Worm (Caenorhabditis elegans) whole organism, L2 larva: ENCODE data around the gene irld-33.

Experiments used
- F13H6.1 ChIP-seq: sonication (generic microtip); optimal IDR thresholded peaks from 2 replicates; lab custom pipeline; 2016; ENCODE audit warnings: missing genetic modification characterization, missing compliant biosample characterization
- R02D3.7 ChIP-seq: fragments of 150-350 bp; optimal IDR thresholded peaks from 2 replicates; lab custom pipeline; 2014; ENCODE audit warnings: missing biosample characterization, missing genetic modification characterization
- ZK546.5 ChIP-seq: sonication (generic microtip); optimal IDR thresholded peaks from 2 replicates; lab custom pipeline; 2017; ENCODE audit warnings: missing biosample characterization, missing genetic modification characterization
- aly-2 ChIP-seq: fragments of 150-350 bp; optimal IDR thresholded peaks from 2 replicates; lab custom pipeline; 2014; ENCODE audit warnings: missing biosample characterization, missing genetic modification characterization
- ama-1 ChIP-seq: fragments of 150-350 bp; optimal IDR thresholded peaks from 2 replicates; lab custom pipeline; 2018; ENCODE audit warnings: inconsistent platforms
- blmp-1 ChIP-seq: sonication (generic microtip); optimal IDR thresholded peaks from 2 replicates; lab custom pipeline; 2017; ENCODE audit warnings: missing genetic modification characterization, mild to moderate bottlenecking, missing compliant biosample characterization, antibody characterized with exemption, moderate library complexity; ENCODE audit not compliant: insufficient read depth
- crh-2 ChIP-seq: sonication (generic microtip); optimal IDR thresholded peaks from 2 replicates; lab custom pipeline; 2017; ENCODE audit warnings: missing biosample characterization, missing genetic modification characterization
- dmd-4 ChIP-seq: sonication (generic microtip); optimal IDR thresholded peaks from 2 replicates; lab custom pipeline; 2017; ENCODE audit warnings: missing biosample characterization, missing genetic modification characterization
- elt-1 ChIP-seq: fragments of 150-350 bp; optimal IDR thresholded peaks from 2 replicates; lab custom pipeline; 2014; ENCODE audit warnings: missing biosample characterization, missing genetic modification characterization
- fos-1 ChIP-seq: fragments of 150-350 bp; optimal IDR thresholded peaks from 2 replicates; lab custom pipeline; 2014; ENCODE audit warnings: missing biosample characterization, missing genetic modification characterization
- gmeb-1 ChIP-seq: fragments of 150-350 bp; optimal IDR thresholded peaks from 2 replicates; lab custom pipeline; 2014; ENCODE audit warnings: missing biosample characterization, missing genetic modification characterization
- lin-11 ChIP-seq: fragments of 150-350 bp; sonication (generic microtip); optimal IDR thresholded peaks from 2 replicates; lab custom pipeline; 2014; ENCODE audit warnings: missing biosample characterization, missing genetic modification characterization, inconsistent platforms, mixed read lengths
- lin-13 ChIP-seq: fragments of 150-350 bp; optimal IDR thresholded peaks from 2 replicates; lab custom pipeline; 2014; ENCODE audit warnings: missing biosample characterization, missing genetic modification reagents, missing genetic modification characterization
- lin-39 ChIP-seq: fragments of 150-350 bp; optimal IDR thresholded peaks from 2 replicates; lab custom pipeline; 2014; ENCODE audit warnings: missing biosample characterization, missing genetic modification reagents, missing genetic modification characterization
- lsy-2 ChIP-seq, 2 experiments: fragments of 150-350 bp in 1 of 2; sonication (generic microtip) in 1 of 2; optimal IDR thresholded peaks; 2 replicates each; lab custom pipeline; 2014 to 2017; ENCODE audit warnings: missing biosample characterization in 2 of 2, missing genetic modification characterization in 2 of 2
- mbf-1 ChIP-seq: sonication (generic microtip); optimal IDR thresholded peaks from 2 replicates; lab custom pipeline; 2017; ENCODE audit warnings: missing biosample characterization, missing genetic modification characterization
- mdl-1 ChIP-seq, 2 experiments: fragments of 150-350 bp in 1 of 2; sonication (generic microtip) in 1 of 2; optimal IDR thresholded peaks; 2 replicates each; lab custom pipeline; 2017; ENCODE audit warnings: missing biosample characterization in 2 of 2, missing genetic modification characterization in 2 of 2
- nhr-10 ChIP-seq: sonication (generic microtip); optimal IDR thresholded peaks from 2 replicates; lab custom pipeline; 2017; ENCODE audit warnings: missing biosample characterization, missing genetic modification characterization
- nhr-12 ChIP-seq: fragments of 150-350 bp; optimal IDR thresholded peaks from 2 replicates; lab custom pipeline; 2014; ENCODE audit warnings: missing biosample characterization, missing genetic modification characterization
- nhr-129 ChIP-seq: fragments of 150-350 bp; optimal IDR thresholded peaks from 2 replicates; lab custom pipeline; 2014; ENCODE audit warnings: missing biosample characterization, missing genetic modification characterization
- nhr-21 ChIP-seq: fragments of 150-350 bp; optimal IDR thresholded peaks from 2 replicates; lab custom pipeline; 2014; ENCODE audit warnings: missing biosample characterization, missing genetic modification characterization
- nhr-23 ChIP-seq: fragments of 150-350 bp; optimal IDR thresholded peaks from 2 replicates; lab custom pipeline; 2014; ENCODE audit warnings: missing biosample characterization, missing genetic modification reagents, missing genetic modification characterization
- nhr-237 ChIP-seq: fragments of 150-350 bp; optimal IDR thresholded peaks from 2 replicates; lab custom pipeline; 2014; ENCODE audit warnings: missing biosample characterization, missing genetic modification characterization
- nhr-25 ChIP-seq: fragments of 150-350 bp; sonication (generic microtip); optimal IDR thresholded peaks from 3 replicates; lab custom pipeline; 2014; ENCODE audit warnings: missing biosample characterization, missing genetic modification characterization
- nhr-77 ChIP-seq: fragments of 150-350 bp; optimal IDR thresholded peaks from 2 replicates; lab custom pipeline; 2014; ENCODE audit warnings: missing biosample characterization, missing genetic modification characterization
- sem-4 ChIP-seq: fragments of 150-350 bp; optimal IDR thresholded peaks from 2 replicates; lab custom pipeline; 2014; ENCODE audit warnings: missing biosample characterization, missing genetic modification reagents, missing genetic modification characterization
- skn-1 ChIP-seq: sonication (generic microtip); optimal IDR thresholded peaks from 2 replicates; lab custom pipeline; 2017; ENCODE audit warnings: missing biosample characterization, missing genetic modification characterization
- sma-9 ChIP-seq, 2 experiments: fragments of 150-350 bp in 1 of 2; sonication (generic microtip) in 1 of 2; optimal IDR thresholded peaks; 2 replicates each; lab custom pipeline; 2014 to 2016; ENCODE audit warnings: missing genetic modification characterization in 2 of 2, mild to moderate bottlenecking in 1 of 2, missing biosample characterization in 1 of 2, missing compliant biosample characterization in 1 of 2, missing genetic modification reagents in 1 of 2, moderate library complexity in 1 of 2
- snpc-4 ChIP-seq: fragments of 150-350 bp; optimal IDR thresholded peaks from 2 replicates; lab custom pipeline; 2014; ENCODE audit warnings: missing biosample characterization, missing genetic modification characterization
- unc-39 ChIP-seq: fragments of 150-350 bp; optimal IDR thresholded peaks from 2 replicates; lab custom pipeline; 2014; ENCODE audit warnings: missing biosample characterization, missing genetic modification characterization
- unc-62 ChIP-seq: fragments of 150-350 bp; optimal IDR thresholded peaks from 2 replicates; lab custom pipeline; 2014; ENCODE audit warnings: missing biosample characterization, missing genetic modification reagents, missing genetic modification characterization
- ztf-1 ChIP-seq: fragments of 200-800 bp; sonication (Bioruptor generic); conservative IDR thresholded peaks from 2 replicates; pipeline ENCODE4 v1.3.6; 2022; ENCODE audit warnings: missing genetic modification characterization, missing compliant biosample characterization
- ztf-11 ChIP-seq: sonication (generic microtip); optimal IDR thresholded peaks from 2 replicates; lab custom pipeline; 2017; ENCODE audit warnings: missing biosample characterization, missing genetic modification characterization
- ztf-4 ChIP-seq: fragments of 150-350 bp; optimal IDR thresholded peaks from 2 replicates; lab custom pipeline; 2014; ENCODE audit warnings: missing biosample characterization, missing genetic modification characterization

The irld-33 gene

ce11 chrII:1752990-1753389 is 14.1 kb downstream of the irld-33 start, which contains the start of gene F36H5.9:
Gene F36H5.9 (minus strand): TSS chrII:1753090.
- TF ChIP-seq skn-1 (no peak), nhr-25 (no peak), gmeb-1 (tag; lab: Kevin White, UChicago) (no peak), nhr-237 (tag; lab: Kevin White, UChicago) (no peak), lin-13 (GFP tag; lab: Kevin White, UChicago) (no peak), unc-62 (no peak), lsy-2 (tag; optimal IDR thresholded peaks at IDR 0.05; lab: Kevin White, UChicago) (no peak), F13H6.1 (no peak), sem-4 (tag; lab: Kevin White, UChicago) (no peak), ama-1 (no peak)

- no peak for TF ChIP-seq nhr-129 (tag; lab: Kevin White, UChicago)
- TF ChIP-seq ZK546.5, result no peak
- no peak for TF ChIP-seq nhr-25
- TF ChIP-seq crh-2 (tag; lab: Kevin White, UChicago), result no peak
- no peak for TF ChIP-seq nhr-23 (tag; lab: Kevin White, UChicago)
- no peak for TF ChIP-seq lin-39 (tag; lab: Kevin White, UChicago)
- no peak for TF ChIP-seq unc-39 (tag; lab: Kevin White, UChicago)
- TF ChIP-seq ztf-4 (tag; lab: Kevin White, UChicago), result no peak
These were observed 17.2 kb downstream of the irld-33 start, which contains the start of gene F36H5.17 for ce11 chrII:1756072-1756471. Gene F36H5.17 (minus strand): TSS chrII:1756172.

- TF ChIP-seq elt-1 (tag; lab: Kevin White, UChicago) (no peak), sem-4 (tag; lab: Kevin White, UChicago) (no peak), nhr-10 (no peak), nhr-129 (tag; lab: Kevin White, UChicago) (no peak), nhr-77 (tag; lab: Kevin White, UChicago) (no peak), F13H6.1 (no peak), dmd-4 (no peak), nhr-23 (tag; lab: Kevin White, UChicago) (no peak), fos-1 (tag; lab: Kevin White, UChicago) (no peak), sma-9 (GFP tag; optimal IDR thresholded peaks at IDR 0.05; lab: Kevin White, UChicago) (no peak), sma-9 (tag; optimal IDR thresholded peaks at IDR 0.05; lab: Kevin White, UChicago) (no peak), blmp-1 (tag; lab: Kevin White, UChicago) (no peak)
These were observed 17.7 kb downstream of the irld-33 start, which contains the start of gene fbxb-53 for ce11 chrII:1756582-1756981. Gene fbxb-53 (plus strand): TSS chrII:1756882.

ce11 chrII:1757033-1757432 is 18.2 kb downstream of the irld-33 start, which contains the start of gene F36H5.10:
Gene F36H5.10 (plus strand): TSS chrII:1757333.
- TF ChIP-seq nhr-12, result no peak
- TF ChIP-seq, all 48 proteins: peak for 0

DNA sequence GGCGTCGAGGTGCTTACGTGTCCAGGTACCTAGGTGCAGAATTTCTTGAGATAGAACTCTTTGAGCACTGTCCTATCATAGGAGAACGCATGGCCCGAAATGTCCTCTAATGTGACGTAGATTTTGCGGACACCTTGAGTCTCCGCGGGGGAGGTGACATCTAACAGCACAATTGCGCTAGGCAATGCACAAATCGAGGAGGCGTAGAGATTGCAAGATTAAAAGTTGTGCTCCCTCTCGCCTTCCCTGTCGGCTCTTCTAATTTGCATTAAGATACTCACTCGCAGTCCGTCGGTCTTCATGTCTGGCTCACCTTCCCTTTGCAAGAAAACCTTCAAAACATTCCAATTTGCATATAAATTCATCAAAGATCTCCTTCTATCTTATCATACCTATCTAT is 20.8 kb downstream of the irld-33 start, which contains the start of gene F36H5.18:
F36H5.18 (plus strand) TSS at position 301 of the 400 bp plus-strand sequence.
- TF ChIP-seq sma-9 (GFP tag; optimal IDR thresholded peaks at IDR 0.05; lab: Kevin White, UChicago), result no peak
- TF ChIP-seq sma-9 (tag; optimal IDR thresholded peaks at IDR 0.05; lab: Kevin White, UChicago), result no peak
- no peak for TF ChIP-seq unc-39 (tag; lab: Kevin White, UChicago)
- no peak for TF ChIP-seq nhr-237 (tag; lab: Kevin White, UChicago)
- TF ChIP-seq fos-1 (tag; lab: Kevin White, UChicago), result no peak

ce11 chrII:1761564-1761963 is 22.7 kb downstream of the irld-33 start, which contains the start of gene F36H5.4:
Gene F36H5.4 (plus strand): TSS chrII:1761864.
- TF ChIP-seq nhr-21, result no peak

- TF ChIP-seq snpc-4 (tag; lab: Kevin White, UChicago) (no peak), nhr-25 (no peak), lin-11 (no peak), nhr-12 (no peak), sem-4 (tag; lab: Kevin White, UChicago) (no peak), dmd-4 (no peak), mdl-1 (tag; optimal IDR thresholded peaks at IDR 0.05; lab: Kevin White, UChicago) (no peak), ztf-11 (tag; lab: Kevin White, UChicago) (no peak), nhr-10 (no peak), sma-9 (GFP tag; optimal IDR thresholded peaks at IDR 0.05; lab: Kevin White, UChicago) (no peak), sma-9 (tag; optimal IDR thresholded peaks at IDR 0.05; lab: Kevin White, UChicago) (no peak), crh-2 (tag; lab: Kevin White, UChicago) (no peak), lsy-2 (tag; optimal IDR thresholded peaks at IDR 0.05; lab: Kevin White, UChicago) (no peak), lin-13 (GFP tag; lab: Kevin White, UChicago) (no peak), ztf-1 (GFP tag; lab: Robert Waterston, UW) (no peak), ama-1 (no peak), aly-2 (no peak), mbf-1 (tag; lab: Kevin White, UChicago) (no peak), nhr-23 (tag; lab: Kevin White, UChicago) (no peak), R02D3.7 (no peak), nhr-77 (tag; lab: Kevin White, UChicago) (no peak)
These were observed 24.2 kb downstream of the irld-33 start, which contains the start of gene math-28 for ce11 chrII:1763072-1763471. Gene math-28 (plus strand): TSS chrII:1763372.
